Fruit fly (Drosophila melanogaster) whole organism, wandering third instar larva: ENCODE measurements around the gene bnb.

Experiments used
- Abd-B ChIP-seq: fragments of >200 bp; optimal IDR thresholded peaks from 2 replicates; lab custom pipeline; 2017; ENCODE audit warnings: missing biosample characterization, missing genetic modification characterization
- CG32264 ChIP-seq: fragments of 200-800 bp; sonication (Bioruptor generic); optimal IDR thresholded peaks from 2 replicates; lab custom pipeline; 2016; ENCODE audit warnings: missing biosample characterization, missing genetic modification characterization
- CG9705 ChIP-seq: fragments of 200-800 bp; sonication (Bioruptor generic); optimal IDR thresholded peaks from 2 replicates; lab custom pipeline; 2018; ENCODE audit warnings: missing biosample characterization, mild to moderate bottlenecking, missing genetic modification characterization
- CrebA ChIP-seq: fragments of 200-800 bp; sonication (Bioruptor generic); optimal IDR thresholded peaks from 2 replicates; lab custom pipeline; 2016; ENCODE audit warnings: missing biosample characterization, mild to moderate bottlenecking, missing genetic modification characterization, borderline replicate concordance
- Dfd ChIP-seq: fragments of >200 bp; optimal IDR thresholded peaks from 2 replicates; lab custom pipeline; 2017; ENCODE audit warnings: missing biosample characterization, missing genetic modification characterization
- Dif ChIP-seq: fragments of 200-275, 200-300 bp; sonication (Bioruptor generic); optimal IDR thresholded peaks from 2 replicates; lab custom pipeline; 2018; ENCODE audit warnings: missing biosample characterization, missing genetic modification characterization; ENCODE audit not compliant: partially characterized antibody
- GATAd ChIP-seq: sonication (Bioruptor generic); optimal IDR thresholded peaks from 2 replicates; lab custom pipeline; 2016; ENCODE audit warnings: missing biosample characterization, missing genetic modification characterization
- HLH106 ChIP-seq: fragments of 200-800 bp; optimal IDR thresholded peaks from 3 replicates; lab custom pipeline; 2019; ENCODE audit warnings: missing biosample characterization, mild to moderate bottlenecking, missing genetic modification characterization, moderate library complexity
- Hnf4 ChIP-seq: fragments of 200-800 bp; sonication (Bioruptor generic); optimal IDR thresholded peaks from 2 replicates; lab custom pipeline; 2016; ENCODE audit warnings: missing biosample characterization, mild to moderate bottlenecking, missing genetic modification characterization
- Hr78 ChIP-seq: fragments of >200 bp; optimal IDR thresholded peaks from 2 replicates; lab custom pipeline; 2017; ENCODE audit warnings: missing biosample characterization, missing genetic modification characterization
- Hr83 ChIP-seq: fragments of 200-300 bp; sonication (Bioruptor generic); optimal IDR thresholded peaks from 2 replicates; lab custom pipeline; 2016; ENCODE audit warnings: missing biosample characterization, mild to moderate bottlenecking, missing genetic modification characterization, moderate library complexity; ENCODE audit not compliant: poor library complexity, severe bottlenecking
- Jra ChIP-seq: sonication (Bioruptor generic); optimal IDR thresholded peaks from 2 replicates; lab custom pipeline; 2016; ENCODE audit warnings: missing biosample characterization, missing genetic modification characterization
- Mio ChIP-seq: sonication (Bioruptor generic); optimal IDR thresholded peaks from 2 replicates; lab custom pipeline; 2016; ENCODE audit warnings: missing biosample characterization, missing genetic modification characterization
- Myc ChIP-seq: fragments of >200 bp; optimal IDR thresholded peaks from 2 replicates; lab custom pipeline; 2017
- N ChIP-seq: fragments of >200 bp; optimal IDR thresholded peaks from 2 replicates; lab custom pipeline; 2018; ENCODE audit warnings: missing biosample characterization, missing external identifiers, missing genetic modification characterization
- OdsH ChIP-seq: fragments of 200-800 bp; sonication (Bioruptor generic); optimal IDR thresholded peaks from 2 replicates; lab custom pipeline; 2016; ENCODE audit warnings: missing biosample characterization, mild to moderate bottlenecking, missing genetic modification characterization
- Rel ChIP-seq, 2 experiments: fragments of 200-800 bp; sonication (Bioruptor generic) in 1 of 2; optimal IDR thresholded peaks; 2 replicates in 1 of 2; 3 replicates in 1 of 2; lab custom pipeline; 2016 to 2019; ENCODE audit warnings: mild to moderate bottlenecking in 2 of 2, missing biosample characterization in 2 of 2, missing genetic modification characterization in 2 of 2, moderate library complexity in 1 of 2
- Sp1 ChIP-seq: fragments of 200-800 bp; sonication (Bioruptor generic); optimal IDR thresholded peaks from 3 replicates; lab custom pipeline; 2019; ENCODE audit warnings: missing biosample characterization, mild to moderate bottlenecking, missing genetic modification characterization, moderate library complexity
- Vsx2 ChIP-seq: fragments of 200-300, 225-300 bp; sonication (Bioruptor generic); optimal IDR thresholded peaks from 2 replicates; lab custom pipeline; 2018; ENCODE audit warnings: missing biosample characterization, missing genetic modification characterization; ENCODE audit not compliant: partially characterized antibody
- br ChIP-seq: fragments of 200-800 bp; sonication (Bioruptor generic); optimal IDR thresholded peaks from 2 replicates; lab custom pipeline; 2016; ENCODE audit warnings: missing biosample characterization, missing genetic modification characterization
- brk ChIP-seq: fragments of 200-800 bp; sonication (Bioruptor generic); optimal IDR thresholded peaks from 2 replicates; lab custom pipeline; 2016; ENCODE audit warnings: missing biosample characterization, mild to moderate bottlenecking, missing genetic modification characterization
- dl ChIP-seq, 2 experiments: fragments of 175-275, 200-275 bp in 1 of 2; fragments of 200-275 bp in 1 of 2; sonication (Bioruptor generic); optimal IDR thresholded peaks; lab custom pipeline; 2018; ENCODE audit warnings: mild to moderate bottlenecking in 2 of 2, missing biosample characterization in 2 of 2, missing genetic modification characterization in 2 of 2, moderate library complexity in 2 of 2; ENCODE audit not compliant: partially characterized antibody in 2 of 2, insufficient read depth in 1 of 2
- dmrt93B ChIP-seq: fragments of 200-800 bp; sonication (Bioruptor generic); optimal IDR thresholded peaks from 2 replicates; lab custom pipeline; 2018; ENCODE audit warnings: missing biosample characterization, mild to moderate bottlenecking, missing genetic modification characterization
- dsf ChIP-seq: sonication (Bioruptor generic); optimal IDR thresholded peaks from 2 replicates; lab custom pipeline; 2016; ENCODE audit warnings: missing biosample characterization, missing genetic modification characterization, borderline replicate concordance
- ey ChIP-seq: fragments of 200-800 bp; sonication (Bioruptor generic); optimal IDR thresholded peaks from 2 replicates; lab custom pipeline; 2016; ENCODE audit warnings: missing biosample characterization, missing genetic modification characterization
- foxo ChIP-seq, 2 experiments: fragments of 200-800 bp; sonication (Bioruptor generic); optimal IDR thresholded peaks; 2 replicates in 1 of 2; 3 replicates in 1 of 2; lab custom pipeline; 2016 to 2017; ENCODE audit warnings: missing biosample characterization in 2 of 2, missing genetic modification characterization in 2 of 2
- fru ChIP-seq: fragments of 200-800 bp; sonication (Bioruptor generic); optimal IDR thresholded peaks from 3 replicates; lab custom pipeline; 2016; ENCODE audit warnings: missing biosample characterization, mild to moderate bottlenecking, missing genetic modification characterization
- h ChIP-seq: fragments of 200-800 bp; sonication (Bioruptor generic); optimal IDR thresholded peaks from 3 replicates; lab custom pipeline; 2016; ENCODE audit warnings: missing biosample characterization, mild to moderate bottlenecking, missing genetic modification characterization
- jim ChIP-seq: fragments of 175-275, 200-325 bp; sonication (Bioruptor generic); optimal IDR thresholded peaks from 2 replicates; lab custom pipeline; 2016; ENCODE audit warnings: missing biosample characterization, mild to moderate bottlenecking, missing genetic modification characterization
- lola ChIP-seq: fragments of >200 bp; optimal IDR thresholded peaks from 2 replicates; lab custom pipeline; 2017; ENCODE audit warnings: missing biosample characterization, missing genetic modification characterization
- pan ChIP-seq: fragments of >200 bp; optimal IDR thresholded peaks from 2 replicates; lab custom pipeline; 2017
- psq ChIP-seq: fragments of 200-800 bp; sonication (Bioruptor generic); optimal IDR thresholded peaks from 3 replicates; lab custom pipeline; 2017; ENCODE audit warnings: missing biosample characterization, mild to moderate bottlenecking, missing genetic modification characterization, moderate library complexity
- rgr ChIP-seq: fragments of 200-800 bp; sonication (Bioruptor generic); optimal IDR thresholded peaks from 3 replicates; lab custom pipeline; 2016; ENCODE audit warnings: missing biosample characterization, mild to moderate bottlenecking, missing genetic modification characterization
- sage ChIP-seq: fragments of 200-800 bp; sonication (Bioruptor generic); optimal IDR thresholded peaks from 2 replicates; lab custom pipeline; 2016; ENCODE audit warnings: missing biosample characterization, mild to moderate bottlenecking, missing genetic modification characterization
- sv ChIP-seq: fragments of 200-800 bp; sonication (Bioruptor generic); optimal IDR thresholded peaks from 3 replicates; lab custom pipeline; 2016; ENCODE audit warnings: missing biosample characterization, missing genetic modification characterization
- tai ChIP-seq: sonication (Bioruptor generic); optimal IDR thresholded peaks from 2 replicates; lab custom pipeline; 2016; ENCODE audit warnings: missing biosample characterization, missing genetic modification characterization
- usp ChIP-seq: fragments of >200 bp; optimal IDR thresholded peaks from 2 replicates; lab custom pipeline; 2017; ENCODE audit warnings: missing biosample characterization, missing genetic modification characterization
- woc ChIP-seq: sonication (Bioruptor generic); optimal IDR thresholded peaks from 2 replicates; lab custom pipeline; 2016; ENCODE audit warnings: missing biosample characterization, mild to moderate bottlenecking, missing genetic modification characterization

Gene bnb

DNA sequence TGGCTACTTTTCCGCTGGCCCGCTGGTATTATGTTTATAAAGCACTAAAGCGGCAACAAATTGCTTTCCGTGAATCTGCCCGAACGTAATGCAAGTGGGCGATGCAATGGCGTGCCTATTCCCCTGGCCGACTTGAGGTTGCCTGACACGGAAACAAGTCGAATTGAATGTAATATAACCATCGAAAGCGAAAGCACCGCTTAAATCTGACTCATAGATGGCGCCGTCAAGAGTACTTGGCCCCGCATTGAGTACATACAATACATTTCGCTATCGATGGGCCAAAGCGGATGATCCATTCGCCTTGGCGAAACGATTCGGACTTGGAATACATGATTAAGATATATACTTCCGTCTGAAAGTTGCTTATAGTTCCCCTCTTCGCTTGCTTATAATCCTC is 17.2 kb downstream of the bnb start:
- TF ChIP-seq rgr (GFP tag; lab: Kevin White, UChicago), result no peak
- no peak for TF ChIP-seq N (GFP tag; lab: Kevin White, UChicago)
- TF ChIP-seq br (GFP tag; lab: Kevin White, UChicago), result no peak
- TF ChIP-seq HLH106 (tag; lab: Kevin White, UChicago), result no peak
- TF ChIP-seq Dfd (GFP tag; lab: Kevin White, UChicago), result no peak
- TF ChIP-seq Vsx2 (GFP tag; lab: Kevin White, UChicago), result no peak
- no peak for TF ChIP-seq psq (GFP tag; lab: Kevin White, UChicago)
- no peak for TF ChIP-seq CG9705 (GFP tag; lab: Kevin White, UChicago)
- no peak for TF ChIP-seq lola
- TF ChIP-seq h (GFP tag; lab: Kevin White, UChicago), result no peak
- TF ChIP-seq Hr78 (GFP tag; lab: Kevin White, UChicago), result no peak
- TF ChIP-seq Mio, result no peak

DNA sequence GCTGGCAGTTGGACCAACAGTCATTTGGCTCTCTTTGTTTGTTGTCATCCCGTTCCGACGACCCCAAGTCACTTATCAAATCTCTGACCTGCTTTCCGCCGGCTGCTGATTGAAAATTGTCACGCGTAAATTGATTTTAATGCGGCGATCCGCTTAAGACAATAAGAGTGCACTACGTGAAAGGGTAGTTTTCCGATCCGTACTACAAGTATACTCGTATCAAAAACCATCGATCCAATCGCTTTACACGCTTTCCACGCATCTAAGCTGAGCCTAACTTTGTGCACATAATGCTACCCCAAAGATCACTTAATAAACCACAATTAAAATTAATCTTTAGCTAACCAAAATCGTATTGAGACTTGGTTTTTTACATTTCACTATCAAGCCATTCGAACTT is 17.8 kb downstream of the bnb start:
- TF ChIP-seq Mio (no peak), Rel (GFP tag; optimal IDR thresholded peaks at IDR 0.05; lab: Kevin White, UChicago) (no peak), Rel (tag; optimal IDR thresholded peaks at IDR 0.05; lab: Kevin White, UChicago) (no peak), foxo (GFP tag; optimal IDR thresholded peaks at IDR 0.05; lab: Kevin White, UChicago) (no peak), psq (GFP tag; lab: Kevin White, UChicago) (no peak), CG32264 (GFP tag; lab: Kevin White, UChicago) (no peak), br (GFP tag; lab: Kevin White, UChicago) (no peak), Hr83 (GFP tag; lab: Kevin White, UChicago) (no peak), dsf (GFP tag; lab: Kevin White, UChicago) (no peak), Jra (no peak), CG9705 (GFP tag; lab: Kevin White, UChicago) (no peak), rgr (GFP tag; lab: Kevin White, UChicago) (no peak), sage (no peak), Vsx2 (GFP tag; lab: Kevin White, UChicago) (no peak), Dfd (GFP tag; lab: Kevin White, UChicago) (no peak), h (GFP tag; lab: Kevin White, UChicago) (no peak), Hnf4 (GFP tag; lab: Kevin White, UChicago) (no peak), GATAd (GFP tag; lab: Kevin White, UChicago) (no peak), ey (GFP tag; lab: Kevin White, UChicago) (no peak), Hr78 (GFP tag; lab: Kevin White, UChicago) (no peak)

DNA sequence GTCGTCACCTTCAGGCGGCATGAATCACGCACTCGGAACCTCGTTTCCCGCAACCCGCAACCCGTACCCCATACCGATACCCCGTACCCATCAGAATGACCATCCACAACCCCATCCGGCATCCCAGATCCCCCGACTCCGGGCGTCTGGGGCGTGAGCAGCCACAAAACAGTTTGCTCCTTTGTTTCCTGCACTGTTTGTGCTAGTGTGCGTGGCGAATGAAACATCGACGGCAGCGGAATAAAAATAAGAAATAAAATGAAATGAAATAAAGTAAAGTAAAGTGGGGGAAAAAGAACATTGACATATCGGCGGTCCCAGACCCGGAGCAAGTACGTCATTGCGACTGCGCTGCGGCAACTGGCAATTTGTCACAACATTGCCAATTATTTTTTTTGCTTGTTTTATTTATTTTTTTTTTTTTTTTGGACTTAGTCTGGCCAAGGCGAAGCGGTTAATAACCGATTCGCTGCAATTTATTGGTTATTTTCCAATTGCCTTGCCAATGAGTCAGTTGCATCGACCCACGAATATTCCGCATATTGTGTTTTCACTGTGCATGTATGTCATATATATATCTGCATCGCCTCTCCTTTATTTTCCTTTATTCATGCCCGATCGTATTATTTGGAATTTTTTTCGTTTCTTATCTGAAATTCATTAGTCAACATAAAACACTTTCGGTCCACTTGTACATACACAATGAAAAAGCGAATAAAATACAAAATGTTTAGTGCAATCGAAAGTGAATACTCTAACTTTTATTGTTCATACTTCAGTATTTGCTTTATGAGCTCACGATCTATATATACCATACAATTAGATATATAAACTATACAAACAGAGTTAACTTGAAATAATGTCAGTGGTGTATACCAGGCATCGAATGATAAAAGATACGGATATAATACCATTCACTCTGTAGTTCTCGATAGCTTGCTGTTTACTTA is 20.2 kb downstream of the bnb start:
- no peak for TF ChIP-seq usp (GFP tag; lab: Kevin White, UChicago)
- TF ChIP-seq h (GFP tag; lab: Kevin White, UChicago), result peak; percentile 42
- no peak for TF ChIP-seq Rel (GFP tag; optimal IDR thresholded peaks at IDR 0.05; lab: Kevin White, UChicago)
- TF ChIP-seq Rel (tag; optimal IDR thresholded peaks at IDR 0.05; lab: Kevin White, UChicago), result no peak
- TF ChIP-seq foxo (GFP tag; optimal IDR thresholded peaks at IDR 0.05; lab: Kevin White, UChicago), result peak in 1 of 2 experiments; percentile 59
- TF ChIP-seq rgr (GFP tag; lab: Kevin White, UChicago), result no peak
- TF ChIP-seq fru, result peak; percentile 14
- TF ChIP-seq Jra, result no peak
- TF ChIP-seq sage, result peak; percentile 13
- TF ChIP-seq Hr83 (GFP tag; lab: Kevin White, UChicago), result no peak
- TF ChIP-seq sv (GFP tag; lab: Kevin White, UChicago), result no peak
- TF ChIP-seq brk (GFP tag; lab: Kevin White, UChicago), result no peak
- peak; percentile 32 for TF ChIP-seq br (GFP tag; lab: Kevin White, UChicago)
- TF ChIP-seq Hr78 (GFP tag; lab: Kevin White, UChicago), result no peak
- TF ChIP-seq GATAd (GFP tag; lab: Kevin White, UChicago), result no peak
- no peak for TF ChIP-seq Vsx2 (GFP tag; lab: Kevin White, UChicago)
- no peak for TF ChIP-seq CrebA (GFP tag; lab: Kevin White, UChicago)
- TF ChIP-seq Abd-B, result no peak
- TF ChIP-seq dsf (GFP tag; lab: Kevin White, UChicago), result no peak
- TF ChIP-seq CG9705 (GFP tag; lab: Kevin White, UChicago), result no peak
- TF ChIP-seq lola, result no peak
- no peak for TF ChIP-seq jim (GFP tag; lab: Kevin White, UChicago)
- peak; percentile 23 for TF ChIP-seq Dif (GFP tag; lab: Kevin White, UChicago)
- no peak for TF ChIP-seq HLH106 (tag; lab: Kevin White, UChicago)
- TF ChIP-seq Sp1 (GFP tag; lab: Kevin White, UChicago), result peak; percentile 25
- TF ChIP-seq tai (GFP tag; lab: Kevin White, UChicago), result no peak
- peak; percentile 37 for TF ChIP-seq woc (GFP tag; lab: Kevin White, UChicago)
- TF ChIP-seq Mio, result no peak
- TF ChIP-seq Hnf4 (GFP tag; lab: Kevin White, UChicago), result peak; percentile 13
- TF ChIP-seq psq (GFP tag; lab: Kevin White, UChicago), result peak; percentile 59
- TF ChIP-seq dl (GFP tag; optimal IDR thresholded peaks at IDR 0.05; lab: Kevin White, UChicago; ENCODE audit: insufficient read depth in 1 of 2, partially characterized antibody in 2 of 2), result no peak
- TF ChIP-seq Myc (lab: Kevin White, UChicago), result no peak
- TF ChIP-seq OdsH (GFP tag; lab: Kevin White, UChicago), result no peak
- TF ChIP-seq ey (GFP tag; lab: Kevin White, UChicago), result peak; percentile 45
- no peak for TF ChIP-seq pan (lab: Kevin White, UChicago)
- no peak for TF ChIP-seq Dfd (GFP tag; lab: Kevin White, UChicago)
- no peak for TF ChIP-seq dmrt93B
- TF ChIP-seq CG32264 (GFP tag; lab: Kevin White, UChicago), result no peak
- no peak for TF ChIP-seq N (GFP tag; lab: Kevin White, UChicago)
